Fruit fly (Drosophila melanogaster): ENCODE results near the gene CG44013.

DNA sequence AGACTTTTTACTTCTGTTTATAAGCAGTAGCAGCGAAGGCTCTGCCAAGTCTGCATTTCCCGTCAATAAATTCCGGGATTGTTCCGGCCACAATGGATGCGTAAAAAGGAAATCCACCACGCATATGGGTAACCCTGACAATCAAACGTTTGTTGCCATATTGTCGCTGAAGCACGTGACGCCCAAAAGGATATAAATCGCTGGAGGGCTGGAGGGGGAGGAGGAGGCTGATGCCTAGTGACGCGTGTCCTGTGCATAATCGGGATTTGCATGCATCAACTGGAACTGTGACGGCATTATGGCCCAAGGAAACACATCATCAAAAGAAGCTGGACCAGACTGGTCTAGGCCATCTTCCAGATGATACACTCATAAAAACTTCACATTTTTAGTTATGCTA is 3.5 kb upstream of the CG44013 start:
- TF ChIP-seq OdsH (GFP tag; optimal IDR thresholded peaks at IDR 0.05) (no peak), achi (GFP tag; optimal IDR thresholded peaks at IDR 0.05) (no peak), acj6 (GFP tag; optimal IDR thresholded peaks at IDR 0.05) (no peak)
